Worm (Caenorhabditis elegans) whole organism, L4/young adult: ENCODE results near the gene snx-1.

Experiments used
- dao-5 ChIP-seq: sonication (generic microtip); optimal IDR thresholded peaks from 2 replicates; lab custom pipeline; 2016; ENCODE audit warnings: missing genotype, missing genetic modification characterization, moderate library complexity, missing compliant biosample characterization
- him-1 ChIP-seq: sonication (generic microtip); optimal IDR thresholded peaks from 2 replicates; lab custom pipeline; 2016; ENCODE audit warnings: missing genotype, missing genetic modification reagents, missing genetic modification characterization, missing compliant biosample characterization

- TF ChIP-seq him-1 (tag; lab: Kevin White, UChicago) (no peak), dao-5 (tag; lab: Kevin White, UChicago) (no peak)
These were observed 48.2 kb upstream of the snx-1 start, which contains the start of gene pfn-3 for ce11 chrX:1080549-1080948.
